Worm (Caenorhabditis elegans): ENCODE measurements around the gene str-71.

The str-71 gene

DNA sequence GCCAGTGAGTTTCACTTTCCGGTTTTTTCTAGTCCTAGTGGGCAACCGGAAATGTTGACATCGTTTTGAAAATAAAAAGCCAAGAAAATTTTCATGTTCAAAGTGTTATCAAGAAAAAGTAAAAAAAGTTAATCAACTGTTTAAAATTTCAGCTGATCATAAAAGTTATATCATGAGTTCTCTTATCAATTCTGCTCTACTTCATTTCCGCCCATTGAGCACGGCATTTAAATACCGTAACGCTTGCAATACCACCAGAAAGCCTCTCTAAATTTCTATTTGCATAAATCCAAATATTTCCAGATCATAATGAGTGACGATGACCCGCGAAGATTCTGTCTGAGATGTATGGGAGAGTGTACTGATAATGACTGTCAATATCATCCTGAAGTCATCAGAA is 14.4 kb downstream of the str-71 start, which contains the start of gene T26H5.9:
TSS of gene T26H5.9 (plus strand) at position 302 of the 400 bp plus-strand sequence.
- no peak for TF ChIP-seq efl-1 (GFP tag; optimal IDR thresholded peaks at IDR 0.05)
- TF ChIP-seq attf-6 (GFP tag; IDR thresholded peaks at IDR 0.05): no peak
- TF ChIP-seq pha-4 (tag; optimal IDR thresholded peaks at IDR 0.05): no peak
- peak; percentile 2 for TF ChIP-seq nhr-80 (tag; optimal IDR thresholded peaks at IDR 0.05)
- TF ChIP-seq nhr-179 (tag; optimal IDR thresholded peaks at IDR 0.05): no peak
- no peak for TF ChIP-seq F52B5.7 (tag; optimal IDR thresholded peaks at IDR 0.05)
- no peak for TF ChIP-seq unc-62 (GFP tag; optimal IDR thresholded peaks at IDR 0.05)

- TF ChIP-seq F37B4.10 (GFP tag; IDR thresholded peaks at IDR 0.05) (no peak), unc-62 (GFP tag; optimal IDR thresholded peaks at IDR 0.05) (no peak), B0019.2 (GFP tag; conservative IDR thresholded peaks at IDR 0.05) (no peak), rcor-1 (GFP tag; IDR thresholded peaks at IDR 0.05) (no peak), snpc-4 (GFP tag; optimal IDR thresholded peaks at IDR 0.05) (no peak), snpc-4 (tag; optimal IDR thresholded peaks at IDR 0.05) (no peak), mcd-1 (GFP tag; IDR thresholded peaks at IDR 0.05) (no peak), dox-1 (GFP tag; IDR thresholded peaks at IDR 0.05) (no peak), snpc-1.1 (tag; optimal IDR thresholded peaks at IDR 0.05; ENCODE audit: insufficient read depth) (no peak), aptf-2 (GFP tag; conservative IDR thresholded peaks at IDR 0.05) (no peak), tbx-9 (tag; optimal IDR thresholded peaks at IDR 0.05; ENCODE audit: borderline replicate concordance) (no peak), F10E7.11 (tag; optimal IDR thresholded peaks at IDR 0.05) (no peak), ceh-91 (GFP tag; IDR thresholded peaks at IDR 0.05) (no peak), him-1 (tag; optimal IDR thresholded peaks at IDR 0.05) (no peak), sptf-2 (GFP tag; optimal IDR thresholded peaks at IDR 0.05) (no peak), ztf-28 (GFP tag; IDR thresholded peaks at IDR 0.05) (no peak), ets-4 (GFP tag; optimal IDR thresholded peaks at IDR 0.05) (no peak), ztf-26 (tag; optimal IDR thresholded peaks at IDR 0.05) (no peak), nfya-2 (GFP tag; IDR thresholded peaks at IDR 0.05) (no peak), Y79H2A.3 (GFP tag; conservative IDR thresholded peaks at IDR 0.05) (no peak)
These were observed 14.8 kb downstream of the str-71 start, which contains the start of gene T26H5.11 for ce11 chrV:15444188-15444587. Gene T26H5.11 (minus strand): TSS chrV:15444288.

ce11 chrV:15443708-15444107 is 15.3 kb downstream of the str-71 start, which contains the start of gene T26H5.10:
Gene T26H5.10 (minus strand): TSS chrV:15443808.
- TF ChIP-seq Y53F4B.3 (GFP tag; IDR thresholded peaks at IDR 0.05) (no peak), unc-130 (GFP tag; optimal IDR thresholded peaks at IDR 0.05) (no peak), nhr-90 (tag; optimal IDR thresholded peaks at IDR 0.05) (no peak), ztf-6 (GFP tag; IDR thresholded peaks at IDR 0.05) (no peak), C06A6.2 (GFP tag; conservative IDR thresholded peaks at IDR 0.05) (no peak), Y67H2A.10 (GFP tag; conservative IDR thresholded peaks at IDR 0.05) (no peak), hrde-1 (tag; optimal IDR thresholded peaks at IDR 0.05; ENCODE audit: borderline replicate concordance) (no peak), hlh-26 (GFP tag; conservative IDR thresholded peaks at IDR 0.05) (no peak), him-1 (tag; optimal IDR thresholded peaks at IDR 0.05) (no peak), T26A5.8 (tag; optimal IDR thresholded peaks at IDR 0.05) (no peak), hmg-1.2 (GFP tag; IDR thresholded peaks at IDR 0.05) (no peak), hsf-1 (GFP tag; IDR thresholded peaks at IDR 0.05) (no peak), F55B11.4 (tag; optimal IDR thresholded peaks at IDR 0.05; ENCODE audit: borderline replicate concordance, insufficient read depth) (no peak), Y56A3A.18 (GFP tag; IDR thresholded peaks at IDR 0.05) (no peak), ztf-25 (GFP tag; IDR thresholded peaks at IDR 0.05) (no peak), fkh-3 (tag; optimal IDR thresholded peaks at IDR 0.05) (no peak), tlf-1 (GFP tag; optimal IDR thresholded peaks at IDR 0.05) (no peak), mcd-1 (GFP tag; IDR thresholded peaks at IDR 0.05) (no peak), atf-7 (tag; optimal IDR thresholded peaks at IDR 0.05) (no peak)

Measured in whole organism, young adult.